Worm (Caenorhabditis elegans) whole organism, L2 larva: ENCODE results near the gene T10F2.5.

Source experiments
- C34F6.9 ChIP-seq: fragments of 150-350 bp; optimal IDR thresholded peaks from 2 replicates; lab custom pipeline; 2014; ENCODE audit warnings: missing biosample characterization, missing genetic modification characterization
- F13H6.1 ChIP-seq: sonication (generic microtip); optimal IDR thresholded peaks from 2 replicates; lab custom pipeline; 2016; ENCODE audit warnings: missing genetic modification characterization, missing compliant biosample characterization
- R02D3.7 ChIP-seq: fragments of 150-350 bp; optimal IDR thresholded peaks from 2 replicates; lab custom pipeline; 2014; ENCODE audit warnings: missing biosample characterization, missing genetic modification characterization
- Y55F3AM.14 ChIP-seq: fragments of 200-800 bp; sonication (Bioruptor generic); optimal IDR thresholded peaks from 2 replicates; lab custom pipeline; 2018; ENCODE audit warnings: mild to moderate bottlenecking, missing genetic modification characterization, missing compliant biosample characterization
- ZK546.5 ChIP-seq: sonication (generic microtip); optimal IDR thresholded peaks from 2 replicates; lab custom pipeline; 2017; ENCODE audit warnings: missing biosample characterization, missing genetic modification characterization
- alr-1 ChIP-seq: fragments of 150-350 bp; optimal IDR thresholded peaks from 2 replicates; lab custom pipeline; 2014; ENCODE audit warnings: missing biosample characterization, missing genetic modification characterization
- aly-2 ChIP-seq: fragments of 150-350 bp; optimal IDR thresholded peaks from 2 replicates; lab custom pipeline; 2014; ENCODE audit warnings: missing biosample characterization, missing genetic modification characterization
- ama-1 ChIP-seq: fragments of 150-350 bp; optimal IDR thresholded peaks from 2 replicates; lab custom pipeline; 2018; ENCODE audit warnings: inconsistent platforms
- blmp-1 ChIP-seq: sonication (generic microtip); optimal IDR thresholded peaks from 2 replicates; lab custom pipeline; 2017; ENCODE audit warnings: missing genetic modification characterization, mild to moderate bottlenecking, missing compliant biosample characterization, antibody characterized with exemption, moderate library complexity; ENCODE audit not compliant: insufficient read depth
- ceh-16 ChIP-seq: fragments of 150-350 bp; optimal IDR thresholded peaks from 2 replicates; lab custom pipeline; 2014; ENCODE audit warnings: missing biosample characterization, missing genetic modification characterization
- ceh-82 ChIP-seq: fragments of 150-350 bp; optimal IDR thresholded peaks from 2 replicates; lab custom pipeline; 2014; ENCODE audit warnings: missing biosample characterization, missing genetic modification characterization
- crh-2 ChIP-seq: sonication (generic microtip); optimal IDR thresholded peaks from 2 replicates; lab custom pipeline; 2017; ENCODE audit warnings: missing biosample characterization, missing genetic modification characterization
- dmd-4 ChIP-seq: sonication (generic microtip); optimal IDR thresholded peaks from 2 replicates; lab custom pipeline; 2017; ENCODE audit warnings: missing biosample characterization, missing genetic modification characterization
- egl-27 ChIP-seq: sonication (generic microtip); optimal IDR thresholded peaks from 3 replicates; lab custom pipeline; 2017; ENCODE audit warnings: missing biosample characterization, missing genetic modification reagents, missing genetic modification characterization
- elt-1 ChIP-seq: fragments of 150-350 bp; optimal IDR thresholded peaks from 2 replicates; lab custom pipeline; 2014; ENCODE audit warnings: missing biosample characterization, missing genetic modification characterization
- elt-3 ChIP-seq: sonication (generic microtip); optimal IDR thresholded peaks from 2 replicates; lab custom pipeline; 2017; ENCODE audit warnings: missing biosample characterization, missing genetic modification characterization
- fos-1 ChIP-seq: fragments of 150-350 bp; optimal IDR thresholded peaks from 2 replicates; lab custom pipeline; 2014; ENCODE audit warnings: missing biosample characterization, missing genetic modification characterization
- gmeb-1 ChIP-seq: fragments of 150-350 bp; optimal IDR thresholded peaks from 2 replicates; lab custom pipeline; 2014; ENCODE audit warnings: missing biosample characterization, missing genetic modification characterization
- lin-11 ChIP-seq: fragments of 150-350 bp; sonication (generic microtip); optimal IDR thresholded peaks from 2 replicates; lab custom pipeline; 2014; ENCODE audit warnings: missing biosample characterization, missing genetic modification characterization, inconsistent platforms, mixed read lengths
- lin-13 ChIP-seq: fragments of 150-350 bp; optimal IDR thresholded peaks from 2 replicates; lab custom pipeline; 2014; ENCODE audit warnings: missing biosample characterization, missing genetic modification reagents, missing genetic modification characterization
- lin-39 ChIP-seq: fragments of 150-350 bp; optimal IDR thresholded peaks from 2 replicates; lab custom pipeline; 2014; ENCODE audit warnings: missing biosample characterization, missing genetic modification reagents, missing genetic modification characterization
- lsy-2 ChIP-seq, 2 experiments: fragments of 150-350 bp in 1 of 2; sonication (generic microtip) in 1 of 2; optimal IDR thresholded peaks; 2 replicates each; lab custom pipeline; 2014 to 2017; ENCODE audit warnings: missing biosample characterization in 2 of 2, missing genetic modification characterization in 2 of 2
- mab-5 ChIP-seq: fragments of 150-350 bp; optimal IDR thresholded peaks from 2 replicates; lab custom pipeline; 2014; ENCODE audit warnings: missing biosample characterization, missing genetic modification characterization
- mbf-1 ChIP-seq: sonication (generic microtip); optimal IDR thresholded peaks from 2 replicates; lab custom pipeline; 2017; ENCODE audit warnings: missing biosample characterization, missing genetic modification characterization
- mdl-1 ChIP-seq, 2 experiments: fragments of 150-350 bp in 1 of 2; sonication (generic microtip) in 1 of 2; optimal IDR thresholded peaks; 2 replicates each; lab custom pipeline; 2017; ENCODE audit warnings: missing biosample characterization in 2 of 2, missing genetic modification characterization in 2 of 2
- nhr-10 ChIP-seq: sonication (generic microtip); optimal IDR thresholded peaks from 2 replicates; lab custom pipeline; 2017; ENCODE audit warnings: missing biosample characterization, missing genetic modification characterization
- nhr-11 ChIP-seq: fragments of 150-350 bp; optimal IDR thresholded peaks from 2 replicates; lab custom pipeline; 2014; ENCODE audit warnings: missing biosample characterization, missing genetic modification characterization
- nhr-12 ChIP-seq: fragments of 150-350 bp; optimal IDR thresholded peaks from 2 replicates; lab custom pipeline; 2014; ENCODE audit warnings: missing biosample characterization, missing genetic modification characterization
- nhr-129 ChIP-seq: fragments of 150-350 bp; optimal IDR thresholded peaks from 2 replicates; lab custom pipeline; 2014; ENCODE audit warnings: missing biosample characterization, missing genetic modification characterization
- nhr-21 ChIP-seq: fragments of 150-350 bp; optimal IDR thresholded peaks from 2 replicates; lab custom pipeline; 2014; ENCODE audit warnings: missing biosample characterization, missing genetic modification characterization
- nhr-23 ChIP-seq: fragments of 150-350 bp; optimal IDR thresholded peaks from 2 replicates; lab custom pipeline; 2014; ENCODE audit warnings: missing biosample characterization, missing genetic modification reagents, missing genetic modification characterization
- nhr-237 ChIP-seq: fragments of 150-350 bp; optimal IDR thresholded peaks from 2 replicates; lab custom pipeline; 2014; ENCODE audit warnings: missing biosample characterization, missing genetic modification characterization
- nhr-25 ChIP-seq: fragments of 150-350 bp; sonication (generic microtip); optimal IDR thresholded peaks from 3 replicates; lab custom pipeline; 2014; ENCODE audit warnings: missing biosample characterization, missing genetic modification characterization
- nhr-6 ChIP-seq: fragments of 150-350 bp; optimal IDR thresholded peaks from 2 replicates; lab custom pipeline; 2014; ENCODE audit warnings: missing biosample characterization, missing genetic modification characterization
- nhr-77 ChIP-seq: fragments of 150-350 bp; optimal IDR thresholded peaks from 2 replicates; lab custom pipeline; 2014; ENCODE audit warnings: missing biosample characterization, missing genetic modification characterization
- peb-1 ChIP-seq: fragments of 150-350 bp; optimal IDR thresholded peaks from 2 replicates; lab custom pipeline; 2014; ENCODE audit warnings: missing biosample characterization, missing genetic modification characterization
- sem-4 ChIP-seq: fragments of 150-350 bp; optimal IDR thresholded peaks from 2 replicates; lab custom pipeline; 2014; ENCODE audit warnings: missing biosample characterization, missing genetic modification reagents, missing genetic modification characterization
- skn-1 ChIP-seq: sonication (generic microtip); optimal IDR thresholded peaks from 2 replicates; lab custom pipeline; 2017; ENCODE audit warnings: missing biosample characterization, missing genetic modification characterization
- sma-3 ChIP-seq: sonication (generic microtip); optimal IDR thresholded peaks from 2 replicates; lab custom pipeline; 2016; ENCODE audit warnings: missing genetic modification reagents, missing genetic modification characterization, missing compliant biosample characterization
- sma-9 ChIP-seq, 2 experiments: fragments of 150-350 bp in 1 of 2; sonication (generic microtip) in 1 of 2; optimal IDR thresholded peaks; 2 replicates each; lab custom pipeline; 2014 to 2016; ENCODE audit warnings: missing genetic modification characterization in 2 of 2, mild to moderate bottlenecking in 1 of 2, missing biosample characterization in 1 of 2, missing compliant biosample characterization in 1 of 2, missing genetic modification reagents in 1 of 2, moderate library complexity in 1 of 2
- snpc-4 ChIP-seq: fragments of 150-350 bp; optimal IDR thresholded peaks from 2 replicates; lab custom pipeline; 2014; ENCODE audit warnings: missing biosample characterization, missing genetic modification characterization
- unc-39 ChIP-seq: fragments of 150-350 bp; optimal IDR thresholded peaks from 2 replicates; lab custom pipeline; 2014; ENCODE audit warnings: missing biosample characterization, missing genetic modification characterization
- unc-55 ChIP-seq: fragments of 150-350 bp; sonication (generic microtip); optimal IDR thresholded peaks from 3 replicates; lab custom pipeline; 2014; ENCODE audit warnings: missing biosample characterization, missing genetic modification reagents, missing genetic modification characterization
- unc-62 ChIP-seq: fragments of 150-350 bp; optimal IDR thresholded peaks from 2 replicates; lab custom pipeline; 2014; ENCODE audit warnings: missing biosample characterization, missing genetic modification reagents, missing genetic modification characterization
- zag-1 ChIP-seq: fragments of 150-350 bp; optimal IDR thresholded peaks from 2 replicates; lab custom pipeline; 2014; ENCODE audit warnings: missing biosample characterization, missing genetic modification characterization
- ztf-1 ChIP-seq: fragments of 200-800 bp; sonication (Bioruptor generic); conservative IDR thresholded peaks from 2 replicates; pipeline ENCODE4 v1.3.6; 2022; ENCODE audit warnings: missing genetic modification characterization, missing compliant biosample characterization
- ztf-11 ChIP-seq: sonication (generic microtip); optimal IDR thresholded peaks from 2 replicates; lab custom pipeline; 2017; ENCODE audit warnings: missing biosample characterization, missing genetic modification characterization
- ztf-4 ChIP-seq: fragments of 150-350 bp; optimal IDR thresholded peaks from 2 replicates; lab custom pipeline; 2014; ENCODE audit warnings: missing biosample characterization, missing genetic modification characterization

The T10F2.5 gene

DNA sequence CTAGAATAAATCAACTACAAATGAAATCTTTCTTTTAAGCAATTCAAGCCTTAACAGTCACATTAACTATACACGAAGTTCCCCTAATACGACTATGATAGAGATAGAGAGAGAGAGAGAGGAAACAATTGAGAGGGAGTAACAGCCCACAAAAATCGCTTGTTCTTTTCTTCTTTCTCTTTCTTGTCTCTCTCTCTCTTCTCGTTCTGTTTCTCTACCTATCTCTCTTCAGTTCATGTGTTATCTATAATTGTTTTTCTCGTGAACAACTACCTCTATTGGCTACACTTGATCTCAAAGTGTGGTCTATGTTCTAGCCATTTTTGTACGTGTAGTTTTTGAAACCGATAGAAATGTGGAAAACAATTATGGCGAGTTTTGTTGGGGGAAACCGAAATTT is 43.2 kb upstream of the T10F2.5 start (continued):
- no peak for TF ChIP-seq ama-1
- no peak for TF ChIP-seq snpc-4
- TF ChIP-seq, all 48 proteins: peak for 17

DNA sequence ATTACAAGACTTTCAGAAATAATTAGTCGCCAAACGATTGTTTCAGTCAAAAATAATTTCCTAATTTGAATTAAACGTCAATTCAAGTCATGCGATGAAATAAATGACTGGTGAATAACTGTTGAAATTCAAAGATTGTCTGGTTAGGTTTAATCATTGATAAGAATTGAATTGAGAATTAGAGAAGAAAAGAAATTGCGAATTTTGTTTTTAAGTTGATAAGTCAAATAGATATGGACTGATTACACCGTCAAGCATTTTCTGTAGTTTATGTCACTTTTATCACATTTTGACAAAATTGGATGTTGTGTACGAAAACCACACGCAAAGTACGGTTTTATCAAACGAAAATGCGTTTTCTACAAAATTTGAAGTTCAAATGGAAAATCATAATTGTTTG is 41.9 kb upstream of the T10F2.5 start:
- TF ChIP-seq nhr-12 (tag; lab: Kevin White, UChicago) = no peak
- no peak for TF ChIP-seq ceh-16
- TF ChIP-seq mbf-1 (tag; lab: Kevin White, UChicago) = no peak
- TF ChIP-seq mdl-1 (tag; optimal IDR thresholded peaks at IDR 0.05; lab: Kevin White, UChicago) = no peak
- TF ChIP-seq egl-27 (tag; lab: Kevin White, UChicago) = no peak
- TF ChIP-seq dmd-4 (tag; lab: Kevin White, UChicago) = no peak
- TF ChIP-seq ZK546.5 (tag; lab: Kevin White, UChicago) = no peak
- TF ChIP-seq mab-5 (tag; lab: Kevin White, UChicago) = no peak
- TF ChIP-seq nhr-23 (tag; lab: Kevin White, UChicago) = no peak
- no peak for TF ChIP-seq lin-13 (GFP tag; lab: Kevin White, UChicago)
- TF ChIP-seq unc-55 = no peak
- no peak for TF ChIP-seq nhr-10 (tag; lab: Kevin White, UChicago)
- TF ChIP-seq nhr-21 (tag; lab: Kevin White, UChicago) = peak; percentile 25
- peak; percentile 88 for TF ChIP-seq crh-2 (tag; lab: Kevin White, UChicago)
- peak; percentile 58 for TF ChIP-seq gmeb-1
- no peak for TF ChIP-seq ztf-1 (GFP tag; lab: Robert Waterston, UW)
- no peak for TF ChIP-seq sem-4 (tag; lab: Kevin White, UChicago)
- TF ChIP-seq unc-62 (GFP tag; lab: Kevin White, UChicago) = no peak
- TF ChIP-seq elt-3 = no peak
- peak; percentile 30 for TF ChIP-seq nhr-129 (tag; lab: Kevin White, UChicago)
- TF ChIP-seq blmp-1 (tag; lab: Kevin White, UChicago) = no peak
- no peak for TF ChIP-seq ztf-11 (tag; lab: Kevin White, UChicago)
- TF ChIP-seq unc-39 (tag; lab: Kevin White, UChicago) = no peak
- no peak for TF ChIP-seq alr-1 (tag; lab: Kevin White, UChicago)
- TF ChIP-seq zag-1 = no peak
- TF ChIP-seq snpc-4 = no peak
- TF ChIP-seq ztf-4 = no peak
- TF ChIP-seq lin-11 = no peak
- peak; percentile 97 for TF ChIP-seq fos-1 (tag; lab: Kevin White, UChicago)
- TF ChIP-seq sma-3 (GFP tag; lab: Kevin White, UChicago) = peak; percentile 44
- TF ChIP-seq lin-39 = no peak
- peak in 1 of 2 experiments; percentile 28 for TF ChIP-seq lsy-2 (tag; optimal IDR thresholded peaks at IDR 0.05; lab: Kevin White, UChicago)
- no peak for TF ChIP-seq nhr-237 (tag; lab: Kevin White, UChicago)
- peak; percentile 69 for TF ChIP-seq sma-9 (GFP tag; optimal IDR thresholded peaks at IDR 0.05; lab: Kevin White, UChicago)
- TF ChIP-seq sma-9 (tag; optimal IDR thresholded peaks at IDR 0.05; lab: Kevin White, UChicago) = no peak
- no peak for TF ChIP-seq ama-1
- no peak for TF ChIP-seq ceh-82 (tag; lab: Kevin White, UChicago)
- TF ChIP-seq skn-1 (tag; lab: Kevin White, UChicago) = no peak
- no peak for TF ChIP-seq peb-1
- peak; percentile 53 for TF ChIP-seq nhr-25 (tag; lab: Kevin White, UChicago)
- TF ChIP-seq R02D3.7 (tag; lab: Kevin White, UChicago) = no peak
- no peak for TF ChIP-seq elt-1 (tag; lab: Kevin White, UChicago)
- peak; percentile 1 for TF ChIP-seq F13H6.1 (tag; lab: Kevin White, UChicago)
- TF ChIP-seq nhr-6 (tag; lab: Kevin White, UChicago) = no peak
- TF ChIP-seq aly-2 (tag; lab: Kevin White, UChicago) = no peak
- no peak for TF ChIP-seq nhr-77 (tag; lab: Kevin White, UChicago)
- TF ChIP-seq nhr-11 (tag; lab: Kevin White, UChicago) = no peak
- no peak for TF ChIP-seq Y55F3AM.14 (GFP tag; lab: Kevin White, UChicago)
- peak; percentile 14 for TF ChIP-seq C34F6.9
